Worm (Caenorhabditis elegans): ENCODE measurements around the gene srh-184.

DNA sequence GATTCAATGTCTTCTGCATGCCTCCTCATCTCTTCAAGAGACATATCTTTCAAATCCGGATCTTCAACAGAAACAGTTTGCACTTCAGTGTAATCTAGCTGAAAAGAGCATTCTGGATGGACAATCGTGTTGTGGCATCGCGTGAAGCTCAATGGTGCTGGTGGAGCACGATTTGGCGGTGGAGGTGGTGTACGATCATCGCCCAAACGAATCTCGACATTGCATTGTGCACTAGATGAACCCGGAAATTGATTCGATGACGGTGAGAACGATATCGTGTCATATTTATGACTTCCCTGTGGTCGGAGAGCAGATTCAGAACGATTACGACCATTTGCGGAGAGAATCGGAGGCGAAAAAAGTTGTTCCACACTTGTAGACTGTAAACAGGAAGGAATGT lies 24.8 kb downstream of the srh-184 start:
- TF ChIP-seq nhr-12 (tag; optimal IDR thresholded peaks at IDR 0.05), result no peak
- no peak for TF ChIP-seq ztf-11 (tag; optimal IDR thresholded peaks at IDR 0.05)
- TF ChIP-seq ceh-43 (GFP tag; optimal IDR thresholded peaks at IDR 0.05), result no peak
- no peak for TF ChIP-seq nhr-237 (tag; optimal IDR thresholded peaks at IDR 0.05)
- no peak for TF ChIP-seq mls-2 (tag; optimal IDR thresholded peaks at IDR 0.05)
- TF ChIP-seq pha-4 (tag; optimal IDR thresholded peaks at IDR 0.05), result no peak
- no peak for TF ChIP-seq bed-3 (GFP tag; optimal IDR thresholded peaks at IDR 0.05)
- TF ChIP-seq mab-5 (tag; optimal IDR thresholded peaks at IDR 0.05), result no peak
- no peak for TF ChIP-seq lin-13 (tag; optimal IDR thresholded peaks at IDR 0.05)

All from whole organism, mixed stage, embryonic.